Fruit fly (Drosophila melanogaster) whole organism, embryonic: ENCODE results near the gene Lst8.

Experiments
- ATbp ChIP-seq: fragments of 200-800 bp; sonication (Bioruptor generic); optimal IDR thresholded peaks from 2 replicates; lab custom pipeline; 2017; ENCODE audit warnings: missing biosample characterization, mild to moderate bottlenecking, missing genetic modification characterization, missing genetic modification reagents
- Abd-B ChIP-seq: fragments of 200-800 bp; sonication (Bioruptor generic); optimal IDR thresholded peaks from 2 replicates; lab custom pipeline; 2018; ENCODE audit warnings: missing biosample characterization, mild to moderate bottlenecking, missing genetic modification characterization, moderate library complexity
- CG10321 ChIP-seq: fragments of 200-800 bp; sonication (Bioruptor generic); IDR thresholded peaks from 2 replicates; pipeline ENCODE4 v1.3.6; 2022; ENCODE audit warnings: missing biosample characterization, missing genetic modification characterization
- CG11247 ChIP-seq: fragments of 200-800 bp; sonication (Bioruptor generic); IDR thresholded peaks from 2 replicates; pipeline ENCODE4 v1.3.6; 2022; ENCODE audit warnings: missing biosample characterization, missing genetic modification characterization
- CG11398 ChIP-seq: fragments of 200-800 bp; sonication (Bioruptor generic); optimal IDR thresholded peaks from 2 replicates; lab custom pipeline; 2016; ENCODE audit warnings: missing biosample characterization, missing genetic modification characterization
- CG11560 ChIP-seq: fragments of 200-800 bp; sonication (Bioruptor generic); IDR thresholded peaks from 3 replicates; pipeline ENCODE4 v1.3.6; 2022; ENCODE audit warnings: missing biosample characterization, missing genetic modification characterization
- CG11723 ChIP-seq: fragments of 200-800 bp; sonication (Bioruptor generic); optimal IDR thresholded peaks from 2 replicates; lab custom pipeline; 2017; ENCODE audit warnings: missing biosample characterization, mild to moderate bottlenecking, missing genetic modification characterization
- CG12104 ChIP-seq: fragments of 200-800 bp; sonication (Bioruptor generic); optimal IDR thresholded peaks from 3 replicates; lab custom pipeline; 2016; ENCODE audit warnings: missing biosample characterization, missing genetic modification characterization
- CG12236 ChIP-seq: fragments of 200-800 bp; sonication (Bioruptor generic); optimal IDR thresholded peaks from 2 replicates; lab custom pipeline; 2016; ENCODE audit warnings: missing biosample characterization, missing genetic modification characterization
- CG14965 ChIP-seq: fragments of 200-800 bp; sonication (Bioruptor generic); optimal IDR thresholded peaks from 2 replicates; lab custom pipeline; 2016; ENCODE audit warnings: missing biosample characterization, missing genetic modification characterization, borderline replicate concordance
- CG18619 ChIP-seq: fragments of 200-800 bp; sonication (Bioruptor generic); optimal IDR thresholded peaks from 3 replicates; lab custom pipeline; 2017; ENCODE audit warnings: missing biosample characterization, mild to moderate bottlenecking, missing genetic modification characterization
- CG2120 ChIP-seq: fragments of 200-800 bp; sonication (Bioruptor generic); optimal IDR thresholded peaks from 3 replicates; lab custom pipeline; 2016; ENCODE audit warnings: missing biosample characterization, missing genetic modification characterization
- CG2202 ChIP-seq: fragments of 200-800 bp; sonication (Bioruptor generic); optimal IDR thresholded peaks from 2 replicates; lab custom pipeline; 2018; ENCODE audit warnings: missing biosample characterization, mild to moderate bottlenecking, missing genetic modification characterization
- CG3163 ChIP-seq: fragments of 200-800 bp; sonication (Bioruptor generic); optimal IDR thresholded peaks from 3 replicates; lab custom pipeline; 2016; ENCODE audit warnings: missing biosample characterization, missing genetic modification characterization
- CG4424 ChIP-seq: fragments of 200-800 bp; sonication (Bioruptor generic); optimal IDR thresholded peaks from 3 replicates; lab custom pipeline; 2016; ENCODE audit warnings: missing biosample characterization, missing genetic modification characterization
- CG6175 ChIP-seq: fragments of 200-800 bp; sonication (Bioruptor generic); IDR thresholded peaks from 3 replicates; pipeline ENCODE4 v1.3.6; 2022; ENCODE audit warnings: missing biosample characterization, missing genetic modification characterization
- CG6683 ChIP-seq: fragments of 200-800 bp; sonication (Bioruptor generic); optimal IDR thresholded peaks from 2 replicates; lab custom pipeline; 2017; ENCODE audit warnings: missing biosample characterization, mild to moderate bottlenecking, missing genetic modification characterization, missing genetic modification reagents
- CG6854 ChIP-seq: fragments of 200-800 bp; sonication (Bioruptor generic); optimal IDR thresholded peaks from 3 replicates; lab custom pipeline; 2017; ENCODE audit warnings: missing biosample characterization, mild to moderate bottlenecking, missing genetic modification characterization
- CG7786 ChIP-seq: fragments of 200-800 bp; sonication (Bioruptor generic); optimal IDR thresholded peaks from 2 replicates; lab custom pipeline; 2016; ENCODE audit warnings: missing biosample characterization, missing genetic modification characterization
- CG7839 ChIP-seq: fragments of 200-800 bp; sonication (Bioruptor generic); optimal IDR thresholded peaks from 3 replicates; lab custom pipeline; 2018; ENCODE audit warnings: missing biosample characterization, mild to moderate bottlenecking, missing genetic modification characterization, moderate library complexity
- CG7987 ChIP-seq: fragments of 200-800 bp; sonication (Bioruptor generic); optimal IDR thresholded peaks from 2 replicates; lab custom pipeline; 2018; ENCODE audit warnings: missing biosample characterization, mild to moderate bottlenecking, missing genetic modification characterization, moderate library complexity
- CG8765 ChIP-seq: fragments of 200-800 bp; sonication (Bioruptor generic); IDR thresholded peaks from 2 replicates; pipeline ENCODE4 v1.3.6; 2022; ENCODE audit warnings: missing biosample characterization, missing genetic modification characterization
- CG9609 ChIP-seq: fragments of 200-800 bp; sonication (Bioruptor generic); optimal IDR thresholded peaks from 3 replicates; lab custom pipeline; 2016; ENCODE audit warnings: missing biosample characterization, missing genetic modification characterization
- CG9817 ChIP-seq: fragments of 200-800 bp; sonication (Bioruptor generic); optimal IDR thresholded peaks from 2 replicates; lab custom pipeline; 2018; ENCODE audit warnings: missing biosample characterization, mild to moderate bottlenecking, missing genetic modification characterization, moderate library complexity
- CG9932 ChIP-seq: fragments of 200-800 bp; sonication (Bioruptor generic); IDR thresholded peaks from 2 replicates; pipeline ENCODE4 v1.3.6; 2022; ENCODE audit warnings: missing biosample characterization, missing genetic modification characterization
- CrebB ChIP-seq: fragments of 200-800 bp; sonication (Bioruptor generic); optimal IDR thresholded peaks from 3 replicates; lab custom pipeline; 2018; ENCODE audit warnings: missing biosample characterization, mild to moderate bottlenecking, missing genetic modification characterization
- ERR ChIP-seq: fragments of 200-800 bp; sonication (Bioruptor generic); optimal IDR thresholded peaks from 2 replicates; lab custom pipeline; 2016; ENCODE audit warnings: missing biosample characterization, missing genetic modification characterization
- HLH3B ChIP-seq: fragments of 200-800 bp; sonication (Bioruptor generic); IDR thresholded peaks from 2 replicates; pipeline ENCODE4 v1.3.6; 2022; ENCODE audit warnings: missing biosample characterization, missing genetic modification characterization
- Lpt ChIP-seq: fragments of >200 bp; optimal IDR thresholded peaks from 2 replicates; lab custom pipeline; 2018; ENCODE audit warnings: missing biosample characterization, missing genetic modification characterization
- NFAT ChIP-seq: fragments of 200-800 bp; sonication (Bioruptor generic); IDR thresholded peaks from 2 replicates; pipeline ENCODE4 v1.3.6; 2022; ENCODE audit warnings: missing biosample characterization, missing genetic modification characterization
- Nf-YA ChIP-seq: fragments of 200-800 bp; sonication (Bioruptor generic); IDR thresholded peaks from 2 replicates; pipeline ENCODE4 v1.3.6; 2022; ENCODE audit warnings: missing biosample characterization, missing genetic modification characterization
- NfI ChIP-seq: fragments of 200-800 bp; sonication (Bioruptor generic); optimal IDR thresholded peaks from 3 replicates; lab custom pipeline; 2018; ENCODE audit warnings: missing biosample characterization, mild to moderate bottlenecking, missing genetic modification characterization, moderate library complexity
- Pdp1 ChIP-seq, 2 experiments: fragments of 200-800 bp; sonication (Bioruptor generic); optimal IDR thresholded peaks; 3 replicates each; lab custom pipeline; 2016; ENCODE audit warnings: missing biosample characterization in 2 of 2, missing genetic modification characterization in 2 of 2, mild to moderate bottlenecking in 1 of 2, moderate library complexity in 1 of 2
- Rx ChIP-seq: fragments of 200-800 bp; sonication (Bioruptor generic); IDR thresholded peaks from 2 replicates; pipeline ENCODE4 v1.3.6; 2022; ENCODE audit warnings: missing biosample characterization, missing genetic modification characterization
- TFAM ChIP-seq: fragments of 200-800 bp; sonication (Bioruptor generic); optimal IDR thresholded peaks from 2 replicates; lab custom pipeline; 2017; ENCODE audit warnings: missing biosample characterization, missing genetic modification characterization, inconsistent platforms
- Taf1 ChIP-seq: fragments of 200-800 bp; sonication (Bioruptor generic); IDR thresholded peaks from 2 replicates; pipeline ENCODE4 v1.3.6; 2022; ENCODE audit warnings: missing biosample characterization, missing genetic modification characterization
- Xbp1 ChIP-seq: fragments of 200-800 bp; sonication (Bioruptor generic); optimal IDR thresholded peaks from 3 replicates; lab custom pipeline; 2016; ENCODE audit warnings: missing biosample characterization, mild to moderate bottlenecking, missing genetic modification characterization
- ara ChIP-seq: fragments of 200-800 bp; sonication (Bioruptor generic); IDR thresholded peaks from 2 replicates; pipeline ENCODE4 v1.3.6; 2022; ENCODE audit warnings: missing biosample characterization, missing genetic modification characterization
- bsh ChIP-seq, 2 experiments: fragments of 200-800 bp; sonication (Bioruptor generic); optimal IDR thresholded peaks; 2 replicates each; lab custom pipeline; 2017 to 2018; ENCODE audit warnings: mild to moderate bottlenecking in 2 of 2, missing biosample characterization in 2 of 2, missing genetic modification characterization in 2 of 2, moderate library complexity in 1 of 2
- dan ChIP-seq: fragments of 200-800 bp; sonication (Bioruptor generic); IDR thresholded peaks from 2 replicates; pipeline ENCODE4 v1.3.6; 2022; ENCODE audit warnings: missing biosample characterization, missing genetic modification characterization
- gcm ChIP-seq: fragments of 200-800 bp; sonication (Bioruptor generic); optimal IDR thresholded peaks from 2 replicates; lab custom pipeline; 2019; ENCODE audit warnings: missing biosample characterization, mild to moderate bottlenecking, missing genetic modification characterization, moderate library complexity
- inv ChIP-seq: fragments of 200-800 bp; sonication (Bioruptor generic); IDR thresholded peaks from 2 replicates; pipeline ENCODE4 v1.3.6; 2022; ENCODE audit warnings: missing biosample characterization, missing genetic modification characterization; ENCODE audit not compliant: partially characterized antibody
- kni ChIP-seq: fragments of 200-800 bp; sonication (Bioruptor generic); optimal IDR thresholded peaks from 3 replicates; lab custom pipeline; 2017; ENCODE audit warnings: mild to moderate bottlenecking, missing biosample characterization, missing genetic modification reagents, missing genetic modification characterization
- lov ChIP-seq, 2 experiments: fragments of 200-800 bp in 1 of 2; fragments of >200 bp in 1 of 2; sonication (Bioruptor generic) in 1 of 2; IDR thresholded peaks in 1 of 2; optimal IDR thresholded peaks in 1 of 2; 2 replicates in 1 of 2; 3 replicates in 1 of 2; pipeline versions ENCODE4 v1.3.6 to Lab custom; 2017 to 2022; ENCODE audit warnings: missing biosample characterization in 1 of 2, missing genetic modification characterization in 1 of 2
- run ChIP-seq: fragments of 200-800 bp; sonication (Bioruptor generic); optimal IDR thresholded peaks from 3 replicates; lab custom pipeline; 2018; ENCODE audit warnings: missing biosample characterization, mild to moderate bottlenecking, missing genetic modification characterization
- schlank ChIP-seq: fragments of 200-800 bp; sonication (Bioruptor generic); optimal IDR thresholded peaks from 2 replicates; lab custom pipeline; 2018; ENCODE audit warnings: missing biosample characterization, mild to moderate bottlenecking, missing genetic modification characterization
- sima ChIP-seq: fragments of 200-800 bp; sonication (Bioruptor generic); optimal IDR thresholded peaks from 2 replicates; lab custom pipeline; 2016; ENCODE audit warnings: missing biosample characterization, missing genetic modification characterization
- sna ChIP-seq: fragments of 200-800 bp; sonication (Bioruptor generic); IDR thresholded peaks from 2 replicates; pipeline ENCODE4 v1.3.6; 2022; ENCODE audit warnings: missing biosample characterization, missing genetic modification characterization; ENCODE audit not compliant: partially characterized antibody
- vfl ChIP-seq: fragments of 200-800 bp; sonication (Bioruptor generic); optimal IDR thresholded peaks from 2 replicates; lab custom pipeline; 2016; ENCODE audit warnings: missing biosample characterization, missing genetic modification characterization
- wor ChIP-seq: fragments of 200-800 bp; sonication (Bioruptor generic); IDR thresholded peaks from 2 replicates; pipeline ENCODE4 v1.3.6; 2022; ENCODE audit warnings: missing biosample characterization, missing genetic modification characterization

Gene Lst8

DNA sequence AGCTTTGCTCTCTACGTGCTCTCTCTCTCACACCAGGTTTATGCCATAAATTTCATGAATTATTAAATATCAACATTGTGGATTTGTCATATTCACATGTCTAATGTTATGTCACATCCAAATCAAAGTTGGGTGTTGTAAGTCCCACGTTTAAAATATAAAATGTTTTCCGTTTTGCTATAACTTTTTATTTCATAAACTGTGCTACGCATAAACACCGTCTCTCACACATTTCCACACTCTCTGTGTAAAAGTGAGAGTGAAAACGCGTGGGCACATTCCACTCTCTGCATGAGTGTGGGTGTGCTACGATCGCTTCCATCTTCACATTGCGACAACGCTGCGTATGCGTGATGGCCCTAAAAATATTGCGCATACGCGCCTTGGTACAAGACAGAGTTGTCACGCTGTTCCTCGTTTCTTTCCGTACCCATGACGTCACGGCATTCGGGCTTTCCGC, 35.0 kb upstream of the Lst8 start (continued):
- peak; percentile 83 for TF ChIP-seq Abd-B (GFP tag; lab: Kevin White, UChicago)
- peak; percentile 67; the same call in 1 of the 2 replicates for TF ChIP-seq CG8765 (GFP tag; lab: Robert Waterston, UW)
- peak; percentile 94 for TF ChIP-seq ATbp (GFP tag; lab: Kevin White, UChicago)
- peak; percentile 76; the same call in 1 of the 2 replicates for TF ChIP-seq CG10321 (GFP tag; lab: Robert Waterston, UW)
- peak; percentile 75 for TF ChIP-seq CG2202 (tag; lab: Kevin White, UChicago)
- TF ChIP-seq CG4424 (GFP tag; lab: Kevin White, UChicago): peak; percentile 93
- TF ChIP-seq CrebB (tag; lab: Kevin White, UChicago): peak; percentile 99
- TF ChIP-seq CG11723 (GFP tag; lab: Kevin White, UChicago): peak; percentile 95
- TF ChIP-seq CG11398 (GFP tag; lab: Kevin White, UChicago): peak; percentile 92
- TF ChIP-seq CG18619 (GFP tag; lab: Kevin White, UChicago): peak; percentile 95
- TF ChIP-seq vfl (GFP tag; lab: Kevin White, UChicago): peak; percentile 95
- peak; percentile 98 for TF ChIP-seq CG2120
- TF ChIP-seq CG9932 (GFP tag; lab: Robert Waterston, UW): peak; percentile 93
- TF ChIP-seq Lpt (GFP tag; lab: Kevin White, UChicago): no peak
- TF ChIP-seq Rx: peak; percentile 86
- peak; percentile 98 for TF ChIP-seq CG7839
- TF ChIP-seq Xbp1 (GFP tag; lab: Kevin White, UChicago): peak; percentile 95
- TF ChIP-seq CG12236 (GFP tag; lab: Kevin White, UChicago): peak; percentile 87
- peak; percentile 98 for TF ChIP-seq NfI (GFP tag; lab: Kevin White, UChicago)
- peak; percentile 96 for TF ChIP-seq CG6683 (GFP tag; lab: Kevin White, UChicago)
- peak; percentile 90 for TF ChIP-seq CG6175
- no peak for TF ChIP-seq sna (GFP tag; lab: Robert Waterston, UW)
- peak; percentile 93 for TF ChIP-seq NFAT (GFP tag; lab: Robert Waterston, UW)
- TF ChIP-seq Pdp1 (GFP tag; optimal IDR thresholded peaks at IDR 0.05; lab: Kevin White, UChicago): peak; percentile 94 to 97
- TF ChIP-seq CG9609: peak; percentile 90
- TF ChIP-seq CG12104: peak; percentile 97
- no peak for TF ChIP-seq lov (optimal IDR thresholded peaks at IDR 0.05; lab: Kevin White, UChicago)
- peak; percentile 76; the same call in 2 of the 3 replicates for TF ChIP-seq lov (GFP tag; IDR thresholded peaks at IDR 0.05; lab: Robert Waterston, UW)
- TF ChIP-seq HLH3B (GFP tag; lab: Robert Waterston, UW): peak; percentile 96
- peak; percentile 93 for TF ChIP-seq Taf1 (GFP tag; lab: Robert Waterston, UW)
- TF ChIP-seq CG9817: peak; percentile 97
- peak; percentile 92 for TF ChIP-seq kni (GFP tag; lab: Kevin White, UChicago)
- TF ChIP-seq sima (GFP tag; lab: Kevin White, UChicago): peak; percentile 92
- peak; percentile 90 for TF ChIP-seq CG11247 (GFP tag; lab: Robert Waterston, UW)
- TF ChIP-seq ara: peak; percentile 89
- TF ChIP-seq CG3163 (GFP tag; lab: Kevin White, UChicago): no peak
- peak; percentile 82 for TF ChIP-seq wor
- TF ChIP-seq CG6854 (GFP tag; lab: Kevin White, UChicago): peak; percentile 99
- peak; percentile 77 for TF ChIP-seq CG14965
- no peak for TF ChIP-seq dan (GFP tag; lab: Robert Waterston, UW)
- TF ChIP-seq gcm (GFP tag; lab: Kevin White, UChicago): peak; percentile 97
- peak; percentile 93 for TF ChIP-seq CG7786
- peak; percentile 97 for TF ChIP-seq CG7987 (GFP tag; lab: Kevin White, UChicago)
- TF ChIP-seq inv: no peak
- TF ChIP-seq bsh (GFP tag; optimal IDR thresholded peaks at IDR 0.05; lab: Kevin White, UChicago): peak; percentile 59 to 96
- TF ChIP-seq schlank (tag; lab: Kevin White, UChicago): peak; percentile 98
- TF ChIP-seq ERR: peak; percentile 96
- TF ChIP-seq Nf-YA: peak; percentile 94
- TF ChIP-seq run (tag; lab: Kevin White, UChicago): peak; percentile 96
- TF ChIP-seq CG11560: peak; percentile 80
- TF ChIP-seq TFAM: peak; percentile 80
